Worm (Caenorhabditis elegans): ENCODE measurements around the gene Y116F11B.9.

DNA sequence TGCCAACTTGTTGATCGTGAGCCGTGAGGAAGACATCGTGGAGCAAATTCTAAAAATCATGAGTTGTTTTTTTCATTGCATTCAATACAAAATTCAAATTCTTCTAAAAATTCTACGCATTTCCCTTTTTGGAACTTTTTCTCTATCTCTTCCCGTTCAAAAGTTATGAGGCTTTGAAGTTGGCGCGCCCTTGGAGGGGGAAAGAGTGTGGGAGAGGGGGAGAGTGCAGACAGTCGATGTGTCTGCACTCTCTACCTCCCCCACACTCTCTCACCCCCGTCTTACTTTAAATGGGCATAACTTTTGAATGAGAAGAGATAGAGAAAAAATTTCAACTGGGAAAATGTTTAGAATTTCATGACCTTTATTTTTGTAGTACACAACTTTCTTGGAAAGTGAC, 11.4 kb downstream of the Y116F11B.9 start:
- TF ChIP-seq F52B5.7 (tag; optimal IDR thresholded peaks at IDR 0.05) (no peak), unc-62 (GFP tag; optimal IDR thresholded peaks at IDR 0.05) (no peak), mes-4 (tag; optimal IDR thresholded peaks at IDR 0.05) (no peak), chd-7 (tag; optimal IDR thresholded peaks at IDR 0.05) (no peak)
